Fruit fly (Drosophila melanogaster): ENCODE measurements around the gene Cog7.

Gene Cog7

dm6 chr3R:29891183-29891582, 41.7 kb downstream of the Cog7 start (continued):
- TF ChIP-seq nerfin-1 (tag; optimal IDR thresholded peaks at IDR 0.05) (no peak), Oaz (GFP tag; IDR thresholded peaks at IDR 0.05) (0 out of 2 replicates have a peak, but pooled peaks have one; percentile 7), chn (GFP tag; optimal IDR thresholded peaks at IDR 0.05) (no peak), cato (GFP tag; optimal IDR thresholded peaks at IDR 0.05; ENCODE audit: borderline replicate concordance) (no peak), bab2 (GFP tag; optimal IDR thresholded peaks at IDR 0.05) (peak; percentile 7), HLH54F (GFP tag; optimal IDR thresholded peaks at IDR 0.05) (no peak), HLH3B (GFP tag; IDR thresholded peaks at IDR 0.05) (no peak), knrl (GFP tag; IDR thresholded peaks at IDR 0.05; ENCODE audit: partially characterized antibody) (no peak), sug (tag; optimal IDR thresholded peaks at IDR 0.05) (no peak), CG6654 (GFP tag; optimal IDR thresholded peaks at IDR 0.05) (no peak), ro (GFP tag; IDR thresholded peaks at IDR 0.05) (no peak), CG15696 (tag; optimal IDR thresholded peaks at IDR 0.05) (no peak), CG12659 (GFP tag; optimal IDR thresholded peaks at IDR 0.05) (peak; percentile 26), MESR4 (GFP tag; optimal IDR thresholded peaks at IDR 0.05) (no peak), vvl (GFP tag; IDR thresholded peaks at IDR 0.05) (peak; percentile 31; the same call in 1 of the 2 replicates), Nf-YA (GFP tag; IDR thresholded peaks at IDR 0.05) (no peak), CG12942 (GFP tag; optimal IDR thresholded peaks at IDR 0.05) (no peak), CG12155 (GFP tag; optimal IDR thresholded peaks at IDR 0.05) (no peak), CG6791 (GFP tag; IDR thresholded peaks at IDR 0.05; ENCODE audit: partially characterized antibody) (no peak), z (GFP tag; IDR thresholded peaks at IDR 0.05) (no peak), Dp (GFP tag; optimal IDR thresholded peaks at IDR 0.05) (no peak), CG32767 (GFP tag; IDR thresholded peaks at IDR 0.05) (no peak), CG8359 (GFP tag; optimal IDR thresholded peaks at IDR 0.05; ENCODE audit: borderline replicate concordance) (no peak), mirr (GFP tag; optimal IDR thresholded peaks at IDR 0.05) (peak; percentile 34), CG31365 (tag; optimal IDR thresholded peaks at IDR 0.05) (peak; percentile 19), CG10959 (GFP tag; IDR thresholded peaks at IDR 0.05) (no peak), Hey (tag; optimal IDR thresholded peaks at IDR 0.05) (peak; percentile 25), CG6689 (GFP tag; IDR thresholded peaks at IDR 0.05) (no peak), phol (tag; optimal IDR thresholded peaks at IDR 0.05) (no peak), CG18619 (GFP tag; optimal IDR thresholded peaks at IDR 0.05) (peak; percentile 1), CoRest (tag; optimal IDR thresholded peaks at IDR 0.05) (peak; percentile 2), sna (GFP tag; IDR thresholded peaks at IDR 0.05; ENCODE audit: partially characterized antibody) (no peak), sc (optimal IDR thresholded peaks at IDR 0.05) (no peak), sc (GFP tag; optimal IDR thresholded peaks at IDR 0.05) (no peak), lmd (GFP tag; IDR thresholded peaks at IDR 0.05) (no peak), CG18599 (GFP tag; optimal IDR thresholded peaks at IDR 0.05) (peak; percentile 71), HLH4C (GFP tag; IDR thresholded peaks at IDR 0.05; ENCODE audit: partially characterized antibody) (no peak), CG9727 (GFP tag; optimal IDR thresholded peaks at IDR 0.05) (no peak), D19A (tag; optimal IDR thresholded peaks at IDR 0.05) (no peak), D19B (GFP tag; optimal IDR thresholded peaks at IDR 0.05) (no peak), Ptx1 (GFP tag; IDR thresholded peaks at IDR 0.05) (no peak), slbo (GFP tag; IDR thresholded peaks at IDR 0.05) (no peak), shn (GFP tag; optimal IDR thresholded peaks at IDR 0.05) (peak; percentile 2), CG12769 (tag; optimal IDR thresholded peaks at IDR 0.05) (peak; percentile 58), HHEX (GFP tag; optimal IDR thresholded peaks at IDR 0.05) (peak; percentile 39), CG12299 (tag; optimal IDR thresholded peaks at IDR 0.05) (no peak), CG2678 (tag; optimal IDR thresholded peaks at IDR 0.05) (peak; percentile 52), schlank (tag; optimal IDR thresholded peaks at IDR 0.05) (peak; percentile 51), kni (GFP tag; optimal IDR thresholded peaks at IDR 0.05) (no peak), crol (GFP tag; IDR thresholded peaks at IDR 0.05) (no peak), CG17385 (GFP tag; optimal IDR thresholded peaks at IDR 0.05) (peak; percentile 16)

Measured in whole organism, embryonic.